Worm (Caenorhabditis elegans) whole organism, L4 larva: ENCODE results near the gene Y61B8B.3.

Experiments
- mdl-1 ChIP-seq, 2 experiments: fragments of 150-350 bp in 1 of 2; sonication (generic microtip) in 1 of 2; optimal IDR thresholded peaks; 2 replicates each; lab custom pipeline; 2014 to 2017; ENCODE audit warnings: missing biosample characterization in 2 of 2, missing genetic modification characterization in 2 of 2
- nhr-237 ChIP-seq: sonication (generic microtip); optimal IDR thresholded peaks from 2 replicates; lab custom pipeline; 2017; ENCODE audit warnings: missing biosample characterization, missing genetic modification characterization
- nhr-6 ChIP-seq: fragments of 150-350 bp; optimal IDR thresholded peaks from 2 replicates; lab custom pipeline; 2014; ENCODE audit warnings: missing biosample characterization, missing genetic modification characterization
- rbr-2 ChIP-seq: sonication (generic microtip); optimal IDR thresholded peaks from 2 replicates; lab custom pipeline; 2016; ENCODE audit warnings: missing genotype, missing genetic modification characterization, missing compliant biosample characterization
- snpc-1.2 ChIP-seq: fragments of 200-800 bp; sonication (Bioruptor generic); IDR thresholded peaks from 2 replicates; pipeline ENCODE4 v1.3.6; 2022; ENCODE audit warnings: missing genetic modification reagents, missing genetic modification characterization, missing compliant biosample characterization

- TF ChIP-seq mdl-1 (tag; optimal IDR thresholded peaks at IDR 0.05; lab: Kevin White, UChicago): no peak
- no peak for TF ChIP-seq rbr-2 (tag; lab: Kevin White, UChicago)
- TF ChIP-seq nhr-237 (tag; lab: Kevin White, UChicago): no peak
- no peak for TF ChIP-seq snpc-1.2
- no peak for TF ChIP-seq nhr-6
Measured at ce11 chrV:17273249-17273648, 39.0 kb downstream of the Y61B8B.3 start, which contains the start of gene K10G4.10.
